Fruit fly (Drosophila melanogaster) whole organism, embryonic: ENCODE measurements around the gene orb.
A peak's percentile ranks its signal among the peaks of the same experiment; 100 is the strongest.

ENCODE experiments used
- Aef1 ChIP-seq: fragments of 200-800 bp; sonication (Bioruptor generic); IDR thresholded peaks from 3 replicates; pipeline ENCODE4 v1.3.6; 2022; ENCODE audit warnings: missing biosample characterization, missing genetic modification characterization
- Atf-2 ChIP-seq: fragments of 200-800 bp; sonication (Bioruptor generic); optimal IDR thresholded peaks from 2 replicates; lab custom pipeline; 2016; ENCODE audit warnings: missing biosample characterization, missing genetic modification characterization
- B-H2 ChIP-seq: fragments of 200-800 bp; sonication (Bioruptor generic); optimal IDR thresholded peaks from 2 replicates; lab custom pipeline; 2018; ENCODE audit warnings: missing biosample characterization, mild to moderate bottlenecking, missing genetic modification characterization
- Blimp-1 ChIP-seq: fragments of 200-800 bp; sonication (Bioruptor generic); optimal IDR thresholded peaks from 3 replicates; lab custom pipeline; 2018; ENCODE audit warnings: missing biosample characterization, missing genetic modification characterization, mild to moderate bottlenecking, moderate library complexity, missing genetic modification reagents
- CG10959 ChIP-seq: fragments of 200-800 bp; sonication (Bioruptor generic); IDR thresholded peaks from 2 replicates; pipeline ENCODE4 v1.3.6; 2022; ENCODE audit warnings: missing biosample characterization, missing genetic modification characterization
- CG11085 ChIP-seq: fragments of 200-800 bp; sonication (Bioruptor generic); IDR thresholded peaks from 2 replicates; pipeline ENCODE4 v1.3.6; 2022; ENCODE audit warnings: missing biosample characterization, missing genetic modification characterization
- CG11695 ChIP-seq: fragments of 200-800 bp; sonication (Bioruptor generic); IDR thresholded peaks from 3 replicates; pipeline ENCODE4 v1.3.6; 2022; ENCODE audit warnings: missing biosample characterization, missing genetic modification characterization
- CG13894 ChIP-seq: fragments of 200-800 bp; sonication (Bioruptor generic); optimal IDR thresholded peaks from 3 replicates; lab custom pipeline; 2018; ENCODE audit warnings: missing biosample characterization, mild to moderate bottlenecking, missing genetic modification characterization, moderate library complexity
- CG15073 ChIP-seq: fragments of 200-800 bp; sonication (Bioruptor generic); optimal IDR thresholded peaks from 2 replicates; lab custom pipeline; 2016; ENCODE audit warnings: missing biosample characterization, missing genetic modification characterization
- CG1603 ChIP-seq: fragments of 200-800 bp; sonication (Bioruptor generic); optimal IDR thresholded peaks from 2 replicates; lab custom pipeline; 2019; ENCODE audit warnings: missing biosample characterization, mild to moderate bottlenecking, missing genetic modification characterization, moderate library complexity
- CG18262 ChIP-seq: fragments of 200-800 bp; optimal IDR thresholded peaks from 3 replicates; lab custom pipeline; 2019; ENCODE audit warnings: missing biosample characterization, mild to moderate bottlenecking, missing genetic modification characterization, moderate library complexity
- CG30403 ChIP-seq: fragments of 200-800 bp; sonication (Bioruptor generic); optimal IDR thresholded peaks from 3 replicates; lab custom pipeline; 2016; ENCODE audit warnings: missing biosample characterization, missing genetic modification characterization
- CG30431 ChIP-seq: fragments of 200-800 bp; sonication (Bioruptor generic); optimal IDR thresholded peaks from 2 replicates; lab custom pipeline; 2017; ENCODE audit warnings: missing biosample characterization, missing genetic modification characterization
- CG32772 ChIP-seq: fragments of 200-800 bp; sonication (Bioruptor generic); IDR thresholded peaks from 2 replicates; pipeline ENCODE4 v1.3.6; 2022; ENCODE audit warnings: missing biosample characterization, missing genetic modification characterization
- CG3281 ChIP-seq: fragments of 200-800 bp; sonication (Bioruptor generic); optimal IDR thresholded peaks from 3 replicates; lab custom pipeline; 2017; ENCODE audit warnings: missing biosample characterization, mild to moderate bottlenecking, missing genetic modification characterization
- CG34422 ChIP-seq: fragments of 200-800 bp; sonication (Bioruptor generic); IDR thresholded peaks from 3 replicates; pipeline ENCODE4 v1.3.6; 2022; ENCODE audit warnings: missing biosample characterization, missing genetic modification characterization
- CG4282 ChIP-seq: fragments of 200-800 bp; sonication (Bioruptor generic); optimal IDR thresholded peaks from 2 replicates; lab custom pipeline; 2016; ENCODE audit warnings: missing biosample characterization, missing genetic modification characterization
- CG7839 ChIP-seq: fragments of 200-800 bp; sonication (Bioruptor generic); optimal IDR thresholded peaks from 3 replicates; lab custom pipeline; 2018; ENCODE audit warnings: missing biosample characterization, mild to moderate bottlenecking, missing genetic modification characterization, moderate library complexity
- CG7928 ChIP-seq: fragments of 200-800 bp; sonication (Bioruptor generic); optimal IDR thresholded peaks from 2 replicates; lab custom pipeline; 2017; ENCODE audit warnings: missing biosample characterization, mild to moderate bottlenecking, missing genetic modification characterization
- CG9817 ChIP-seq: fragments of 200-800 bp; sonication (Bioruptor generic); optimal IDR thresholded peaks from 2 replicates; lab custom pipeline; 2018; ENCODE audit warnings: missing biosample characterization, mild to moderate bottlenecking, missing genetic modification characterization, moderate library complexity
- CHES-1-like ChIP-seq: fragments of 200-800 bp; sonication (Bioruptor generic); optimal IDR thresholded peaks from 2 replicates; lab custom pipeline; 2016; ENCODE audit warnings: missing biosample characterization, missing genetic modification characterization
- Camta ChIP-seq: fragments of 200-800 bp; sonication (Bioruptor generic); optimal IDR thresholded peaks from 2 replicates; lab custom pipeline; 2016; ENCODE audit warnings: missing biosample characterization, missing genetic modification characterization
- Dek ChIP-seq: fragments of 200-800 bp; sonication (Bioruptor generic); optimal IDR thresholded peaks from 3 replicates; lab custom pipeline; 2019; ENCODE audit warnings: missing biosample characterization, mild to moderate bottlenecking, missing genetic modification characterization, moderate library complexity
- Dll ChIP-seq: fragments of 200-800 bp; sonication (Bioruptor generic); IDR thresholded peaks from 4 replicates; pipeline ENCODE4 v1.3.6; 2022; ENCODE audit warnings: missing biosample characterization, missing genetic modification characterization; ENCODE audit not compliant: partially characterized antibody
- Elba2 ChIP-seq: fragments of 200-800 bp; sonication (Bioruptor generic); optimal IDR thresholded peaks from 3 replicates; lab custom pipeline; 2016; ENCODE audit warnings: missing biosample characterization, missing genetic modification characterization
- Meics ChIP-seq: fragments of 200-800 bp; sonication (Bioruptor generic); optimal IDR thresholded peaks from 2 replicates; lab custom pipeline; 2017; ENCODE audit warnings: missing biosample characterization, mild to moderate bottlenecking, missing genetic modification characterization
- Neu2 ChIP-seq: fragments of 200-800 bp; sonication (Bioruptor generic); optimal IDR thresholded peaks from 3 replicates; lab custom pipeline; 2016; ENCODE audit warnings: missing biosample characterization, missing genetic modification characterization, borderline replicate concordance
- Oaz ChIP-seq: fragments of 200-800 bp; sonication (Bioruptor generic); IDR thresholded peaks from 2 replicates; pipeline ENCODE4 v1.3.6; 2022; ENCODE audit warnings: missing biosample characterization, missing genetic modification characterization
- Rx ChIP-seq: fragments of 200-800 bp; sonication (Bioruptor generic); IDR thresholded peaks from 2 replicates; pipeline ENCODE4 v1.3.6; 2022; ENCODE audit warnings: missing biosample characterization, missing genetic modification characterization
- Sox100B ChIP-seq: fragments of 200-800 bp; sonication (Bioruptor generic); optimal IDR thresholded peaks from 3 replicates; lab custom pipeline; 2018; ENCODE audit warnings: missing biosample characterization, mild to moderate bottlenecking, missing genetic modification characterization
- Sry-δ ChIP-seq: fragments of 200-800 bp; sonication (Bioruptor generic); optimal IDR thresholded peaks from 2 replicates; lab custom pipeline; 2016; ENCODE audit warnings: missing biosample characterization, missing genetic modification characterization
- Trl ChIP-seq, 3 experiments: fragments of >200 bp in 2 of 3; fragments of 200-800 bp in 1 of 3; sonication (Bioruptor generic) in 1 of 3; optimal IDR thresholded peaks; 2 replicates in 1 of 3; 3 replicates in 2 of 3; lab custom pipeline; 2016 to 2017; ENCODE audit warnings: missing biosample characterization in 1 of 3, missing genetic modification characterization in 1 of 3
- ac ChIP-seq: fragments of 200-800 bp; sonication (Bioruptor generic); optimal IDR thresholded peaks from 3 replicates; lab custom pipeline; 2017; ENCODE audit warnings: missing biosample characterization, mild to moderate bottlenecking, missing genetic modification characterization
- ash1 ChIP-seq: fragments of 200-800 bp; sonication (Bioruptor generic); optimal IDR thresholded peaks from 2 replicates; lab custom pipeline; 2018; ENCODE audit warnings: missing biosample characterization, mild to moderate bottlenecking, missing genetic modification characterization
- bigmax ChIP-seq: fragments of 200-800 bp; sonication (Bioruptor generic); optimal IDR thresholded peaks from 2 replicates; lab custom pipeline; 2018; ENCODE audit warnings: missing biosample characterization, mild to moderate bottlenecking, missing genetic modification characterization
- cg ChIP-seq: fragments of 200-800 bp; sonication (Bioruptor generic); optimal IDR thresholded peaks from 3 replicates; lab custom pipeline; 2019; ENCODE audit warnings: missing biosample characterization, mild to moderate bottlenecking, missing genetic modification characterization, moderate library complexity
- chinmo ChIP-seq: fragments of 200-800 bp; sonication (Bioruptor generic); IDR thresholded peaks from 4 replicates; pipeline ENCODE4 v1.3.6; 2022; ENCODE audit warnings: missing biosample characterization, missing genetic modification characterization; ENCODE audit not compliant: partially characterized antibody
- chm ChIP-seq: fragments of 200-800 bp; sonication (Bioruptor generic); IDR thresholded peaks from 2 replicates; pipeline ENCODE4 v1.3.6; 2022; ENCODE audit warnings: missing biosample characterization, missing genetic modification characterization
- en ChIP-seq: fragments of 200-800 bp; sonication (Bioruptor generic); optimal IDR thresholded peaks from 2 replicates; lab custom pipeline; 2016; ENCODE audit warnings: missing biosample characterization, missing genetic modification characterization
- fu2 ChIP-seq: fragments of 200-800 bp; sonication (Bioruptor generic); optimal IDR thresholded peaks from 2 replicates; lab custom pipeline; 2016; ENCODE audit warnings: missing biosample characterization, missing genetic modification characterization
- gce ChIP-seq: fragments of 200-800 bp; sonication (Bioruptor generic); IDR thresholded peaks from 3 replicates; pipeline ENCODE4 v1.3.6; 2022; ENCODE audit warnings: missing biosample characterization, missing genetic modification characterization
- h ChIP-seq: fragments of >200 bp; optimal IDR thresholded peaks from 2 replicates; lab custom pipeline; 2017
- hb ChIP-seq: fragments of 200-800 bp; sonication (Bioruptor generic); IDR thresholded peaks from 3 replicates; pipeline ENCODE4 v1.3.6; 2022; ENCODE audit warnings: missing biosample characterization, missing genetic modification characterization; ENCODE audit not compliant: partially characterized antibody
- jing ChIP-seq: fragments of 200-800 bp; sonication (Bioruptor generic); optimal IDR thresholded peaks from 2 replicates; lab custom pipeline; 2018; ENCODE audit warnings: missing biosample characterization, mild to moderate bottlenecking, missing genetic modification characterization
- mld ChIP-seq: fragments of 200-800 bp; sonication (Bioruptor generic); IDR thresholded peaks from 3 replicates; pipeline ENCODE4 v1.3.6; 2022; ENCODE audit warnings: missing biosample characterization, missing genetic modification characterization; ENCODE audit not compliant: partially characterized antibody
- odd ChIP-seq: fragments of 200-800 bp; sonication (Bioruptor generic); optimal IDR thresholded peaks from 2 replicates; lab custom pipeline; 2017; ENCODE audit warnings: missing biosample characterization, mild to moderate bottlenecking, missing genetic modification characterization
- p53 ChIP-seq: fragments of 200-800 bp; sonication (Bioruptor generic); optimal IDR thresholded peaks from 2 replicates; lab custom pipeline; 2016; ENCODE audit warnings: missing biosample characterization, missing genetic modification characterization
- phol ChIP-seq: fragments of 200-800 bp; sonication (Bioruptor generic); optimal IDR thresholded peaks from 3 replicates; lab custom pipeline; 2018; ENCODE audit warnings: missing biosample characterization, mild to moderate bottlenecking, missing genetic modification characterization, moderate library complexity
- pzg ChIP-seq: fragments of 200-800 bp; sonication (Bioruptor generic); optimal IDR thresholded peaks from 3 replicates; lab custom pipeline; 2018; ENCODE audit warnings: missing biosample characterization, mild to moderate bottlenecking, missing genetic modification characterization, moderate library complexity
- sug ChIP-seq: fragments of 200-800 bp; optimal IDR thresholded peaks from 2 replicates; lab custom pipeline; 2019; ENCODE audit warnings: missing biosample characterization, mild to moderate bottlenecking, missing genetic modification characterization, moderate library complexity
- zf30C ChIP-seq: fragments of 200-800 bp; sonication (Bioruptor generic); optimal IDR thresholded peaks from 3 replicates; lab custom pipeline; 2018; ENCODE audit warnings: missing biosample characterization, mild to moderate bottlenecking, missing genetic modification characterization

Gene orb

dm6 chr3R:23280806-23281257, at the start of gene orb, which contains the start of gene Cdc16 (continued):
- TF ChIP-seq Elba2 (peak; percentile 81), chm (GFP tag; lab: Robert Waterston, UW) (peak; percentile 88), CG7839 (peak; percentile 93), Sox100B (GFP tag; lab: Kevin White, UChicago) (peak; percentile 85), CG30431 (GFP tag; lab: Kevin White, UChicago) (peak; percentile 68), pzg (GFP tag; lab: Kevin White, UChicago) (peak; percentile 58), CG7928 (GFP tag; lab: Kevin White, UChicago) (peak; percentile 48), odd (GFP tag; lab: Kevin White, UChicago) (peak; percentile 78), CG4282 (peak; percentile 14), Trl (optimal IDR thresholded peaks at IDR 0.05; lab: Kevin White, UChicago) (peak; percentile 52 to 59), Trl (GFP tag; optimal IDR thresholded peaks at IDR 0.05; lab: Kevin White, UChicago) (peak; percentile 63), CG15073 (GFP tag; lab: Kevin White, UChicago) (peak; percentile 36), ac (no peak), Sry-δ (GFP tag; lab: Kevin White, UChicago) (peak; percentile 38), B-H2 (peak; percentile 90), ash1 (no peak), Blimp-1 (GFP tag; lab: Kevin White, UChicago) (peak; percentile 93), gce (GFP tag; lab: Robert Waterston, UW) (peak; percentile 90), CG10959 (GFP tag; lab: Robert Waterston, UW) (peak; percentile 79), Atf-2 (GFP tag; lab: Kevin White, UChicago) (no peak), Dll (no peak), CHES-1-like (peak; percentile 68), CG13894 (tag; lab: Kevin White, UChicago) (peak; percentile 90), CG1603 (tag; lab: Kevin White, UChicago) (peak; percentile 78), sug (peak; percentile 89), CG11085 (GFP tag; lab: Robert Waterston, UW) (peak; percentile 87), CG34422 (GFP tag; lab: Robert Waterston, UW) (peak; percentile 96), CG9817 (tag; lab: Kevin White, UChicago) (peak; percentile 92), Dek (tag; lab: Kevin White, UChicago) (peak; percentile 93), Aef1 (GFP tag; lab: Robert Waterston, UW) (peak; percentile 91), Camta (GFP tag; lab: Kevin White, UChicago) (peak; percentile 66), h (lab: Kevin White, UChicago) (no peak), CG18262 (tag; lab: Kevin White, UChicago) (peak; percentile 91), jing (GFP tag; lab: Kevin White, UChicago) (peak; percentile 67), chinmo (GFP tag; lab: Robert Waterston, UW) (no peak), CG32772 (GFP tag; lab: Robert Waterston, UW) (peak; percentile 93), phol (tag; lab: Kevin White, UChicago) (peak; percentile 92), bigmax (no peak), CG3281 (GFP tag; lab: Kevin White, UChicago) (peak; percentile 90), CG11695 (peak; percentile 91), zf30C (peak; percentile 97), p53 (GFP tag; lab: Kevin White, UChicago) (peak; percentile 11), mld (GFP tag; lab: Robert Waterston, UW) (no peak), Neu2 (GFP tag; lab: Kevin White, UChicago) (no peak), cg (GFP tag; lab: Kevin White, UChicago) (no peak), en (peak; percentile 34), CG30403 (GFP tag; lab: Kevin White, UChicago) (peak; percentile 95), fu2 (peak; percentile 52), hb (GFP tag; lab: Robert Waterston, UW) (no peak), Oaz (peak; percentile 78), Rx (GFP tag; lab: Robert Waterston, UW) (peak; percentile 77), Meics (GFP tag; lab: Kevin White, UChicago) (peak; percentile 92)
